Worm (Caenorhabditis elegans): Measurements from ENCODE around the gene R10E9.2.

The R10E9.2 gene

ce11 chrIII:3953235-3953634 lies 10.9 kb downstream of the R10E9.2 start (continued):
- TF ChIP-seq nhr-19 (GFP tag; conservative IDR thresholded peaks at IDR 0.05) (peak; percentile 40), rnt-1 (tag; optimal IDR thresholded peaks at IDR 0.05) (peak; percentile 50), snu-23 (GFP tag; optimal IDR thresholded peaks at IDR 0.05) (peak; percentile 61), pax-3 (tag; optimal IDR thresholded peaks at IDR 0.05) (peak; percentile 12), ceh-82 (tag; optimal IDR thresholded peaks at IDR 0.05) (peak in 1 of 3 experiments; percentile 48), vab-15 (tag; optimal IDR thresholded peaks at IDR 0.05) (peak; percentile 36), nhr-28 (tag; optimal IDR thresholded peaks at IDR 0.05) (no peak), efl-1 (optimal IDR thresholded peaks at IDR 0.05) (peak; percentile 40 to 69), efl-1 (GFP tag; optimal IDR thresholded peaks at IDR 0.05 in 1 of 2) (peak in 1 of 2 experiments; percentile 94), nhr-84 (tag; optimal IDR thresholded peaks at IDR 0.05) (no peak), Y116A8C.19 (tag; optimal IDR thresholded peaks at IDR 0.05; ENCODE audit: borderline replicate concordance) (no peak), nhr-237 (tag; optimal IDR thresholded peaks at IDR 0.05) (no peak), unc-86 (tag; optimal IDR thresholded peaks at IDR 0.05) (peak; percentile 8), lir-3 (tag; optimal IDR thresholded peaks at IDR 0.05; ENCODE audit: poor library complexity) (peak; percentile 40), sup-37 (GFP tag; optimal IDR thresholded peaks at IDR 0.05) (peak; percentile 29), skn-1 (tag; optimal IDR thresholded peaks at IDR 0.05) (no peak), jun-1 (tag; optimal IDR thresholded peaks at IDR 0.05) (peak; percentile 7), snpc-4 (tag; optimal IDR thresholded peaks at IDR 0.05) (peak; percentile 18), nhr-47 (tag; optimal IDR thresholded peaks at IDR 0.05) (peak; percentile 49), aha-1 (tag; optimal IDR thresholded peaks at IDR 0.05) (no peak), fkh-8 (tag; optimal IDR thresholded peaks at IDR 0.05) (peak; percentile 67), blmp-1 (tag; optimal IDR thresholded peaks at IDR 0.05) (peak; percentile 65), irx-1 (tag; optimal IDR thresholded peaks at IDR 0.05) (peak; percentile 4), fkh-10 (GFP tag; optimal IDR thresholded peaks at IDR 0.05) (peak; percentile 4), unc-130 (tag; optimal IDR thresholded peaks at IDR 0.05) (peak; percentile 74), dsc-1 (tag; optimal IDR thresholded peaks at IDR 0.05) (peak; percentile 38), lin-14 (GFP tag; optimal IDR thresholded peaks at IDR 0.05) (peak; percentile 88), nhr-85 (tag) (peak; percentile 94), swsn-7 (tag; optimal IDR thresholded peaks at IDR 0.05) (peak; percentile 35), nhr-90 (tag; optimal IDR thresholded peaks at IDR 0.05; ENCODE audit: poor library complexity) (peak; percentile 21), lsy-2 (tag; optimal IDR thresholded peaks at IDR 0.05) (peak; percentile 34 to 62)

- no peak for TF ChIP-seq unc-98 (GFP tag; IDR thresholded peaks at IDR 0.05)
- no peak for TF ChIP-seq nhr-47 (tag; optimal IDR thresholded peaks at IDR 0.05)
- TF ChIP-seq zip-4 (GFP tag; optimal IDR thresholded peaks at IDR 0.05): no peak
- TF ChIP-seq ceh-8 (GFP tag; optimal IDR thresholded peaks at IDR 0.05): no peak
- TF ChIP-seq sup-37 (GFP tag; optimal IDR thresholded peaks at IDR 0.05): no peak
- peak; percentile 7 for TF ChIP-seq nhr-20 (tag; optimal IDR thresholded peaks at IDR 0.05)
- peak; percentile 44 for TF ChIP-seq lin-14 (GFP tag; optimal IDR thresholded peaks at IDR 0.05)
- no peak for TF ChIP-seq ama-1 (optimal IDR thresholded peaks at IDR 0.05)
- TF ChIP-seq C16A3.4 (tag; optimal IDR thresholded peaks at IDR 0.05): peak; percentile 28
- TF ChIP-seq nhr-84 (tag; optimal IDR thresholded peaks at IDR 0.05): no peak
- TF ChIP-seq ceh-88 (GFP tag; IDR thresholded peaks at IDR 0.05): no peak
- TF ChIP-seq snpc-4 (tag; optimal IDR thresholded peaks at IDR 0.05): no peak
- TF ChIP-seq alr-1 (tag; optimal IDR thresholded peaks at IDR 0.05; ENCODE audit: borderline replicate concordance): no peak
- TF ChIP-seq jun-1 (tag; optimal IDR thresholded peaks at IDR 0.05): no peak
- TF ChIP-seq elt-3 (tag; optimal IDR thresholded peaks at IDR 0.05): peak in 1 of 6 experiments; percentile 33
- TF ChIP-seq hlh-17 (GFP tag; optimal IDR thresholded peaks at IDR 0.05; ENCODE audit: borderline replicate concordance): no peak
- no peak for TF ChIP-seq unc-86 (tag; optimal IDR thresholded peaks at IDR 0.05)
- TF ChIP-seq blmp-1 (tag; optimal IDR thresholded peaks at IDR 0.05): peak; percentile 91
- no peak for TF ChIP-seq C04F5.9 (tag; optimal IDR thresholded peaks at IDR 0.05)
- no peak for TF ChIP-seq unc-30 (tag; optimal IDR thresholded peaks at IDR 0.05)
- TF ChIP-seq nhr-76 (tag; optimal IDR thresholded peaks at IDR 0.05): no peak
- TF ChIP-seq nhr-237 (tag; optimal IDR thresholded peaks at IDR 0.05): no peak
- TF ChIP-seq fos-1 (tag; optimal IDR thresholded peaks at IDR 0.05): no peak
- TF ChIP-seq isw-1 (GFP tag; IDR thresholded peaks at IDR 0.05): no peak
- peak; percentile 64 for TF ChIP-seq unc-130 (tag; optimal IDR thresholded peaks at IDR 0.05)
- no peak for TF ChIP-seq hpl-2 (GFP tag; optimal IDR thresholded peaks at IDR 0.05)
- TF ChIP-seq irx-1 (tag; optimal IDR thresholded peaks at IDR 0.05): no peak
- no peak for TF ChIP-seq mab-9 (GFP tag; IDR thresholded peaks at IDR 0.05)
- TF ChIP-seq nhr-11 (tag; optimal IDR thresholded peaks at IDR 0.05): no peak
- TF ChIP-seq F16B12.6 (tag; optimal IDR thresholded peaks at IDR 0.05): no peak
- TF ChIP-seq sptf-1 (tag; optimal IDR thresholded peaks at IDR 0.05): no peak
- no peak for TF ChIP-seq nhr-90 (tag; optimal IDR thresholded peaks at IDR 0.05; ENCODE audit: poor library complexity)
- no peak for TF ChIP-seq mef-2 (tag; optimal IDR thresholded peaks at IDR 0.05)
Measured at ce11 chrIII:3952058-3952457, 12.1 kb downstream of the R10E9.2 start.

Data from whole organism, L1 larva.